Fruit fly (Drosophila melanogaster): ENCODE results near the gene CG17364.
A peak's percentile ranks its signal among the peaks of the same experiment; 100 is the strongest.

The CG17364 gene

dm6 chr3L:13996437-13996836 lies 3.2 kb upstream of the CG17364 start:
- TF ChIP-seq EcR (GFP tag; optimal IDR thresholded peaks at IDR 0.05) (peak; percentile 91), rn (GFP tag; IDR thresholded peaks at IDR 0.05) (no peak), Ets98B (GFP tag; IDR thresholded peaks at IDR 0.05) (no peak)

- no peak for TF ChIP-seq Pif1A (GFP tag; optimal IDR thresholded peaks at IDR 0.05)
- TF ChIP-seq CG14655 (GFP tag; optimal IDR thresholded peaks at IDR 0.05), result no peak
- TF ChIP-seq CG8301 (tag; optimal IDR thresholded peaks at IDR 0.05), result peak; percentile 47
- no peak for TF ChIP-seq CG13204 (GFP tag; optimal IDR thresholded peaks at IDR 0.05)
- no peak for TF ChIP-seq CG10348 (GFP tag; IDR thresholded peaks at IDR 0.05)
- TF ChIP-seq CG12605 (GFP tag; IDR thresholded peaks at IDR 0.05), result peak; percentile 84
- TF ChIP-seq CG17806 (tag; optimal IDR thresholded peaks at IDR 0.05), result peak; percentile 45
- TF ChIP-seq CG8159 (tag; optimal IDR thresholded peaks at IDR 0.05), result peak; percentile 58
- TF ChIP-seq CG34367 (tag; optimal IDR thresholded peaks at IDR 0.05), result no peak
- TF ChIP-seq CG9948 (tag; optimal IDR thresholded peaks at IDR 0.05), result peak; percentile 50
- TF ChIP-seq rn (GFP tag; IDR thresholded peaks at IDR 0.05), result peak; percentile 46; the same call in 1 of the 2 replicates
- no peak for TF ChIP-seq gl (tag; optimal IDR thresholded peaks at IDR 0.05)
- TF ChIP-seq Snoo (tag; optimal IDR thresholded peaks at IDR 0.05), result peak; percentile 31
- peak; percentile 64; the same call in 1 of the 2 replicates for TF ChIP-seq CG32121 (GFP tag; IDR thresholded peaks at IDR 0.05)
- peak; percentile 15 for TF ChIP-seq EcR (GFP tag; optimal IDR thresholded peaks at IDR 0.05)
- TF ChIP-seq CG15710 (tag; optimal IDR thresholded peaks at IDR 0.05), result peak; percentile 46
- TF ChIP-seq Pif1B (GFP tag; optimal IDR thresholded peaks at IDR 0.05), result no peak
- peak; percentile 93 for TF ChIP-seq CG4496 (GFP tag; IDR thresholded peaks at IDR 0.05)
- peak; percentile 85 for TF ChIP-seq Ets98B (GFP tag; IDR thresholded peaks at IDR 0.05)
- no peak for TF ChIP-seq fd96Ca (GFP tag; IDR thresholded peaks at IDR 0.05)
- TF ChIP-seq D1 (tag; optimal IDR thresholded peaks at IDR 0.05), result peak; percentile 14
Measured at dm6 chr3L:13993742-13994719, 831 bp upstream of the CG17364 start, which contains the start of gene CtsK1. Gene CtsK1, plus strand, starts transcription at chr3L:13994231.

dm6 chr3L:13991314-13991713 lies 1.9 kb downstream of the CG17364 start:
- TF ChIP-seq CG12605 (GFP tag; IDR thresholded peaks at IDR 0.05) (no peak), CG13204 (GFP tag; optimal IDR thresholded peaks at IDR 0.05) (peak; percentile 20)

dm6 chr3L:13987578-13987977 lies 5.6 kb downstream of the CG17364 start, which contains the start of gene CG9040:
Gene CG9040, plus strand, starts transcription at chr3L:13987878.
- TF ChIP-seq CG13204 (GFP tag; optimal IDR thresholded peaks at IDR 0.05) (no peak), CG8159 (tag; optimal IDR thresholded peaks at IDR 0.05) (no peak), Ets98B (GFP tag; IDR thresholded peaks at IDR 0.05) (no peak), gl (tag; optimal IDR thresholded peaks at IDR 0.05) (no peak), fd96Ca (GFP tag; IDR thresholded peaks at IDR 0.05) (no peak), CG15710 (tag; optimal IDR thresholded peaks at IDR 0.05) (no peak), EcR (GFP tag; optimal IDR thresholded peaks at IDR 0.05) (no peak), CG32121 (GFP tag; IDR thresholded peaks at IDR 0.05) (no peak), CG10348 (GFP tag; IDR thresholded peaks at IDR 0.05) (no peak), CG14655 (GFP tag; optimal IDR thresholded peaks at IDR 0.05) (no peak), Snoo (tag; optimal IDR thresholded peaks at IDR 0.05) (no peak), CG17806 (tag; optimal IDR thresholded peaks at IDR 0.05) (no peak), CG12605 (GFP tag; IDR thresholded peaks at IDR 0.05) (no peak), CG34367 (tag; optimal IDR thresholded peaks at IDR 0.05) (no peak)

- no peak for TF ChIP-seq CG13204 (GFP tag; optimal IDR thresholded peaks at IDR 0.05)
- TF ChIP-seq CG14655 (GFP tag; optimal IDR thresholded peaks at IDR 0.05), result no peak
- no peak for TF ChIP-seq CG10348 (GFP tag; IDR thresholded peaks at IDR 0.05)
- no peak for TF ChIP-seq Pif1B (GFP tag; optimal IDR thresholded peaks at IDR 0.05)
- TF ChIP-seq CG17806 (tag; optimal IDR thresholded peaks at IDR 0.05), result no peak
- no peak for TF ChIP-seq CG15710 (tag; optimal IDR thresholded peaks at IDR 0.05)
- no peak for TF ChIP-seq Snoo (tag; optimal IDR thresholded peaks at IDR 0.05)
- TF ChIP-seq CG8159 (tag; optimal IDR thresholded peaks at IDR 0.05), result no peak
- TF ChIP-seq CG9948 (tag; optimal IDR thresholded peaks at IDR 0.05), result no peak
- no peak for TF ChIP-seq CG32121 (GFP tag; IDR thresholded peaks at IDR 0.05)
- TF ChIP-seq gl (tag; optimal IDR thresholded peaks at IDR 0.05), result no peak
Measured at dm6 chr3L:13986330-13986729, 6.9 kb downstream of the CG17364 start, which contains the start of gene CG17362. Gene CG17362, plus strand, starts transcription at chr3L:13986620.

dm6 chr3L:13982516-13982915 lies 10.7 kb downstream of the CG17364 start:
- no peak for TF ChIP-seq CG32121 (GFP tag; IDR thresholded peaks at IDR 0.05)
- no peak for TF ChIP-seq fd96Ca (GFP tag; IDR thresholded peaks at IDR 0.05)
- no peak for TF ChIP-seq CG15710 (tag; optimal IDR thresholded peaks at IDR 0.05)
- no peak for TF ChIP-seq Ets98B (GFP tag; IDR thresholded peaks at IDR 0.05)
- no peak for TF ChIP-seq CG14655 (GFP tag; optimal IDR thresholded peaks at IDR 0.05)
- no peak for TF ChIP-seq D1 (tag; optimal IDR thresholded peaks at IDR 0.05)
- no peak for TF ChIP-seq CG8159 (tag; optimal IDR thresholded peaks at IDR 0.05)
- TF ChIP-seq gl (tag; optimal IDR thresholded peaks at IDR 0.05), result no peak
- TF ChIP-seq CG34367 (tag; optimal IDR thresholded peaks at IDR 0.05), result no peak
- TF ChIP-seq EcR (GFP tag; optimal IDR thresholded peaks at IDR 0.05), result no peak
- no peak for TF ChIP-seq CG13204 (GFP tag; optimal IDR thresholded peaks at IDR 0.05)
- TF ChIP-seq CG4496 (GFP tag; IDR thresholded peaks at IDR 0.05), result no peak
- no peak for TF ChIP-seq Pif1A (GFP tag; optimal IDR thresholded peaks at IDR 0.05)
- no peak for TF ChIP-seq CG10348 (GFP tag; IDR thresholded peaks at IDR 0.05)
- TF ChIP-seq CG8301 (tag; optimal IDR thresholded peaks at IDR 0.05), result no peak
- no peak for TF ChIP-seq CG12605 (GFP tag; IDR thresholded peaks at IDR 0.05)
- TF ChIP-seq rn (GFP tag; IDR thresholded peaks at IDR 0.05), result no peak
